Fruit fly (Drosophila melanogaster) whole organism, adult: ENCODE measurements around the gene CSN8.

Experiments used
- CG12768 ChIP-seq: fragments of 200-800 bp; sonication (Bioruptor generic); optimal IDR thresholded peaks from 2 replicates; lab custom pipeline; 2017; ENCODE audit warnings: missing biosample characterization, missing genetic modification characterization, mild to moderate bottlenecking, moderate library complexity, missing genetic modification reagents
- CG1620 ChIP-seq: fragments of 200-800 bp; sonication (Bioruptor generic); optimal IDR thresholded peaks from 2 replicates; lab custom pipeline; 2016; ENCODE audit warnings: missing biosample characterization, missing genetic modification characterization
- CG7045 ChIP-seq: fragments of 200-800 bp; sonication (Bioruptor generic); optimal IDR thresholded peaks from 2 replicates; lab custom pipeline; 2017; ENCODE audit warnings: missing biosample characterization, mild to moderate bottlenecking, missing genetic modification characterization
- Crg-1 ChIP-seq: fragments of 200-800 bp; sonication (Bioruptor generic); optimal IDR thresholded peaks from 2 replicates; lab custom pipeline; 2016; ENCODE audit warnings: missing biosample characterization, missing genetic modification characterization
- Mnt ChIP-seq: fragments of 200-800 bp; sonication (Bioruptor generic); optimal IDR thresholded peaks from 2 replicates; lab custom pipeline; 2016; ENCODE audit warnings: missing biosample characterization, mild to moderate bottlenecking, missing genetic modification characterization
- cic ChIP-seq: fragments of 200-800 bp; sonication (Bioruptor generic); optimal IDR thresholded peaks from 2 replicates; lab custom pipeline; 2017; ENCODE audit warnings: missing biosample characterization, mild to moderate bottlenecking, missing genetic modification characterization, moderate library complexity

DNA sequence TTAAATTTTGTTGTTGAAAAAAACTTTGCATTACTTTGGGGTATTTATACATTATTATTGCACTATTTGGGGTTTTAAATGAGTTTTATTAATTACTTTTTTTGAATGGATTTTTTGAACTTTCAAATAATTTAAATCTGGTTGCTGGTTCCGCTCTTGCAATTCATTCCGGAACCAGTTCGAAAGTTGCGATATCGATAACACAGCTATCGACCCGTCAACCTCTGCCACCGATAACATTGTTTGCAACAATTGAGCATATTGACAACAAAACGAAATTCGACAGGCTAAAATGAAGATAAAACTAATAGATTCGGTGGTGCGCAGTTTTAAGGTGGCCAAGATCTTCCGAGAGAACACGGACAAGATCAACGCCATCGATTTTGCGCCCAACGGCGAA, 9.6 kb downstream of the CSN8 start, which contains the start of gene Wdr82:
- TF ChIP-seq Mnt (GFP tag; lab: Kevin White, UChicago) (no peak), Crg-1 (GFP tag; lab: Kevin White, UChicago) (no peak), cic (GFP tag; lab: Kevin White, UChicago) (no peak), CG12768 (no peak), CG1620 (GFP tag; lab: Kevin White, UChicago) (no peak), CG7045 (GFP tag; lab: Kevin White, UChicago) (no peak)
